Worm (Caenorhabditis elegans) whole organism, late embryonic: ENCODE results near the gene M04B2.7.
A peak's percentile ranks its signal among the peaks of the same experiment; 100 is the strongest.

Experiments used
- C08G9.2 ChIP-seq: sonication (generic microtip); optimal IDR thresholded peaks from 2 replicates; lab custom pipeline; 2016; ENCODE audit warnings: mild to moderate bottlenecking, missing genetic modification characterization, moderate library complexity, missing compliant biosample characterization
- C38D4.7 ChIP-seq: fragments of 200-800 bp; sonication (Bioruptor generic); optimal IDR thresholded peaks from 2 replicates; lab custom pipeline; 2018; ENCODE audit warnings: mild to moderate bottlenecking, missing genetic modification characterization, moderate library complexity, missing compliant biosample characterization
- F13H6.1 ChIP-seq: sonication (generic microtip); optimal IDR thresholded peaks from 2 replicates; lab custom pipeline; 2016; ENCODE audit warnings: missing genetic modification characterization, missing compliant biosample characterization
- K02D7.2 ChIP-seq: sonication (generic microtip); optimal IDR thresholded peaks from 2 replicates; lab custom pipeline; 2017; ENCODE audit warnings: mild to moderate bottlenecking, missing genetic modification characterization, missing compliant biosample characterization
- T23F11.4 ChIP-seq: fragments of 200-800 bp; sonication (Bioruptor generic); optimal IDR thresholded peaks from 2 replicates; lab custom pipeline; 2018; ENCODE audit warnings: mild to moderate bottlenecking, missing genetic modification characterization, missing compliant biosample characterization
- ama-1 ChIP-seq: fragments of 150-350 bp; optimal IDR thresholded peaks from 2 replicates; lab custom pipeline; 2014
- ceh-14 ChIP-seq: sonication (generic microtip); optimal IDR thresholded peaks from 2 replicates; lab custom pipeline; 2016; ENCODE audit warnings: missing genotype, missing genetic modification characterization, missing compliant biosample characterization
- ceh-18 ChIP-seq: sonication (generic microtip); optimal IDR thresholded peaks from 2 replicates; lab custom pipeline; 2016; ENCODE audit warnings: missing genetic modification characterization, missing compliant biosample characterization
- ceh-2 ChIP-seq: sonication (generic microtip); optimal IDR thresholded peaks from 2 replicates; lab custom pipeline; 2016; ENCODE audit warnings: missing genotype, missing genetic modification characterization, missing compliant biosample characterization
- ceh-22 ChIP-seq: sonication (generic microtip); optimal IDR thresholded peaks from 2 replicates; lab custom pipeline; 2017; ENCODE audit warnings: missing biosample characterization, missing genetic modification characterization
- ceh-24 ChIP-seq: sonication (generic microtip); optimal IDR thresholded peaks from 2 replicates; lab custom pipeline; 2016; ENCODE audit warnings: mild to moderate bottlenecking, missing genetic modification characterization, missing compliant biosample characterization
- ceh-31 ChIP-seq: sonication (generic microtip); optimal IDR thresholded peaks from 2 replicates; lab custom pipeline; 2016; ENCODE audit warnings: missing genetic modification characterization, missing compliant biosample characterization
- ceh-34 ChIP-seq: sonication (generic microtip); optimal IDR thresholded peaks from 2 replicates; lab custom pipeline; 2016; ENCODE audit warnings: mild to moderate bottlenecking, missing genetic modification characterization, missing compliant biosample characterization
- ceh-48 ChIP-seq: sonication (generic microtip); optimal IDR thresholded peaks from 2 replicates; lab custom pipeline; 2016; ENCODE audit warnings: missing genetic modification characterization, inconsistent platforms, missing compliant biosample characterization
- ceh-6 ChIP-seq: fragments of 200-800 bp; sonication (Bioruptor generic); optimal IDR thresholded peaks from 2 replicates; lab custom pipeline; 2018; ENCODE audit warnings: mild to moderate bottlenecking, missing genetic modification characterization, missing compliant biosample characterization
- ceh-9 ChIP-seq: sonication (generic microtip); optimal IDR thresholded peaks from 2 replicates; lab custom pipeline; 2016; ENCODE audit warnings: mild to moderate bottlenecking, missing genetic modification characterization, inconsistent platforms, missing compliant biosample characterization
- dmd-4 ChIP-seq: sonication (generic microtip); optimal IDR thresholded peaks from 2 replicates; lab custom pipeline; 2016; ENCODE audit warnings: borderline replicate concordance, missing genetic modification characterization, missing compliant biosample characterization
- dve-1 ChIP-seq: sonication (generic microtip); optimal IDR thresholded peaks from 2 replicates; lab custom pipeline; 2017; ENCODE audit warnings: antibody characterized with exemption, mild to moderate bottlenecking, missing genetic modification characterization, missing compliant biosample characterization
- elt-2 ChIP-seq: sonication (generic microtip); optimal IDR thresholded peaks from 2 replicates; lab custom pipeline; 2016; ENCODE audit warnings: missing genetic modification reagents, missing genetic modification characterization, missing compliant biosample characterization
- elt-4 ChIP-seq: sonication (generic microtip); optimal IDR thresholded peaks from 2 replicates; lab custom pipeline; 2016; ENCODE audit warnings: missing genetic modification characterization, missing compliant biosample characterization
- ets-4 ChIP-seq: sonication (generic microtip); optimal IDR thresholded peaks from 2 replicates; lab custom pipeline; 2016; ENCODE audit warnings: missing genetic modification characterization, missing compliant biosample characterization
- fax-1 ChIP-seq: sonication (generic microtip); optimal IDR thresholded peaks from 2 replicates; lab custom pipeline; 2016; ENCODE audit warnings: missing genotype, missing genetic modification characterization, missing compliant biosample characterization
- gmeb-2 ChIP-seq: sonication (generic microtip); optimal IDR thresholded peaks from 2 replicates; lab custom pipeline; 2016; ENCODE audit warnings: missing genetic modification characterization, inconsistent platforms, missing compliant biosample characterization
- hlh-13 ChIP-seq: fragments of 200-800 bp; sonication (Bioruptor generic); optimal IDR thresholded peaks from 2 replicates; lab custom pipeline; 2018; ENCODE audit warnings: mild to moderate bottlenecking, missing genetic modification characterization, missing compliant biosample characterization
- hlh-15 ChIP-seq: sonication (generic microtip); optimal IDR thresholded peaks from 2 replicates; lab custom pipeline; 2016; ENCODE audit warnings: missing genetic modification characterization, missing compliant biosample characterization
- hlh-6 ChIP-seq: sonication (generic microtip); optimal IDR thresholded peaks from 2 replicates; lab custom pipeline; 2016; ENCODE audit warnings: missing genotype, missing genetic modification characterization, missing compliant biosample characterization
- hlh-8 ChIP-seq: sonication (generic microtip); optimal IDR thresholded peaks from 2 replicates; lab custom pipeline; 2016; ENCODE audit warnings: missing genotype, missing genetic modification characterization, missing compliant biosample characterization
- lim-6 ChIP-seq: sonication (generic microtip); optimal IDR thresholded peaks from 2 replicates; lab custom pipeline; 2016; ENCODE audit warnings: missing genetic modification characterization, missing compliant biosample characterization
- lin-11 ChIP-seq: fragments of 200-800 bp; sonication (Bioruptor generic); optimal IDR thresholded peaks from 2 replicates; lab custom pipeline; 2018; ENCODE audit warnings: mild to moderate bottlenecking, missing genetic modification characterization, missing compliant biosample characterization
- mec-3 ChIP-seq: sonication (generic microtip); optimal IDR thresholded peaks from 2 replicates; lab custom pipeline; 2016; ENCODE audit warnings: borderline replicate concordance, missing genetic modification characterization, missing compliant biosample characterization
- nfya-1 ChIP-seq: sonication (generic microtip); optimal IDR thresholded peaks from 2 replicates; lab custom pipeline; 2017; ENCODE audit warnings: missing genetic modification characterization, mild to moderate bottlenecking, missing compliant biosample characterization, antibody characterized with exemption, moderate library complexity
- npax-4 ChIP-seq: sonication (generic microtip); optimal IDR thresholded peaks from 2 replicates; lab custom pipeline; 2016; ENCODE audit warnings: missing genetic modification characterization, missing compliant biosample characterization
- pha-4 ChIP-seq: fragments of 150-350 bp; optimal IDR thresholded peaks from 2 replicates; lab custom pipeline; 2018; ENCODE audit warnings: missing biosample characterization, missing genetic modification reagents, missing genetic modification characterization
- pros-1 ChIP-seq: fragments of 150-350 bp; optimal IDR thresholded peaks from 2 replicates; lab custom pipeline; 2014; ENCODE audit warnings: missing biosample characterization, missing genetic modification reagents, missing genetic modification characterization
- ref-2 ChIP-seq: sonication (generic microtip); optimal IDR thresholded peaks from 2 replicates; lab custom pipeline; 2016; ENCODE audit warnings: missing genetic modification characterization, missing compliant biosample characterization
- rnt-1 ChIP-seq: sonication (generic microtip); optimal IDR thresholded peaks from 2 replicates; lab custom pipeline; 2016; ENCODE audit warnings: missing genetic modification characterization, missing compliant biosample characterization
- sdc-2 ChIP-seq: sonication (generic microtip); optimal IDR thresholded peaks from 2 replicates; lab custom pipeline; 2016; ENCODE audit warnings: missing genotype, missing genetic modification characterization, missing compliant biosample characterization
- syd-9 ChIP-seq: sonication (generic microtip); optimal IDR thresholded peaks from 2 replicates; lab custom pipeline; 2016; ENCODE audit warnings: mild to moderate bottlenecking, missing genetic modification characterization, moderate library complexity, missing compliant biosample characterization
- tbx-2 ChIP-seq: sonication (generic microtip); optimal IDR thresholded peaks from 2 replicates; lab custom pipeline; 2016; ENCODE audit warnings: missing genetic modification characterization, missing compliant biosample characterization
- unc-42 ChIP-seq: sonication (generic microtip); optimal IDR thresholded peaks from 2 replicates; lab custom pipeline; 2016; ENCODE audit warnings: missing genotype, missing genetic modification characterization, missing compliant biosample characterization
- unc-55 ChIP-seq: sonication (generic microtip); optimal IDR thresholded peaks from 2 replicates; lab custom pipeline; 2017; ENCODE audit warnings: missing biosample characterization, missing genetic modification reagents, missing genetic modification characterization
- ztf-16 ChIP-seq: sonication (generic microtip); optimal IDR thresholded peaks from 2 replicates; lab custom pipeline; 2017; ENCODE audit warnings: missing genetic modification characterization, missing compliant biosample characterization

M04B2.7 gene

ce11 chrIV:11548671-11549070 is at the start of gene M04B2.7:
Gene M04B2.7, minus strand, starts transcription at chrIV:11548771.
- TF ChIP-seq lin-11 (tag; lab: Kevin White, UChicago) (no peak), npax-4 (no peak), K02D7.2 (tag; lab: Kevin White, UChicago) (no peak), hlh-8 (tag; lab: Kevin White, UChicago) (no peak)

ce11 chrIV:11597079-11597478 is 48.5 kb upstream of the M04B2.7 start:
- no peak for TF ChIP-seq ceh-2 (tag; lab: Kevin White, UChicago)
- no peak for TF ChIP-seq elt-2 (tag; lab: Kevin White, UChicago)
- TF ChIP-seq hlh-13 (GFP tag; lab: Kevin White, UChicago): no peak
- no peak for TF ChIP-seq K02D7.2 (tag; lab: Kevin White, UChicago)
- TF ChIP-seq lim-6 (tag; lab: Kevin White, UChicago): no peak
- no peak for TF ChIP-seq ceh-22

ce11 chrIV:11594191-11594673 is 45.7 kb upstream of the M04B2.7 start, which contains the start of gene mig-38:
Gene mig-38, plus strand, starts transcription at chrIV:11594244.
- TF ChIP-seq ceh-18 (tag; lab: Kevin White, UChicago): peak; percentile 57
- TF ChIP-seq rnt-1 (tag; lab: Kevin White, UChicago): peak; percentile 43
- peak; percentile 17 for TF ChIP-seq C08G9.2 (tag; lab: Kevin White, UChicago)
- peak; percentile 25 for TF ChIP-seq ceh-31 (tag; lab: Kevin White, UChicago)
- peak; percentile 70 for TF ChIP-seq ceh-14
- TF ChIP-seq T23F11.4 (GFP tag; lab: Kevin White, UChicago): no peak
- peak; percentile 31 for TF ChIP-seq mec-3 (tag; lab: Kevin White, UChicago)
- no peak for TF ChIP-seq pha-4
- no peak for TF ChIP-seq C38D4.7 (GFP tag; lab: Kevin White, UChicago)
- TF ChIP-seq dmd-4 (tag; lab: Kevin White, UChicago): peak; percentile 61
- TF ChIP-seq hlh-6: no peak
- peak; percentile 24 for TF ChIP-seq fax-1 (tag; lab: Kevin White, UChicago)
- no peak for TF ChIP-seq lim-6 (tag; lab: Kevin White, UChicago)
- TF ChIP-seq ref-2 (tag; lab: Kevin White, UChicago): peak; percentile 54
- TF ChIP-seq syd-9: peak; percentile 44
- TF ChIP-seq F13H6.1 (tag; lab: Kevin White, UChicago): peak; percentile 4
- no peak for TF ChIP-seq ceh-9
- no peak for TF ChIP-seq hlh-15 (tag; lab: Kevin White, UChicago)
- TF ChIP-seq elt-2 (tag; lab: Kevin White, UChicago): no peak
- no peak for TF ChIP-seq ceh-48 (tag; lab: Kevin White, UChicago)
- TF ChIP-seq ceh-6 (GFP tag; lab: Kevin White, UChicago): peak; percentile 29
- peak; percentile 58 for TF ChIP-seq nfya-1 (tag; lab: Kevin White, UChicago)
- TF ChIP-seq dve-1: no peak
- peak; percentile 84 for TF ChIP-seq ama-1 (lab: Kevin White, UChicago)
- no peak for TF ChIP-seq unc-55 (GFP tag; lab: Kevin White, UChicago)
- no peak for TF ChIP-seq ztf-16 (tag; lab: Kevin White, UChicago)
- TF ChIP-seq gmeb-2 (tag; lab: Kevin White, UChicago): no peak
- TF ChIP-seq sdc-2 (tag; lab: Kevin White, UChicago): peak; percentile 48
- TF ChIP-seq ceh-34 (tag; lab: Kevin White, UChicago): peak; percentile 20
- TF ChIP-seq ets-4 (tag; lab: Kevin White, UChicago): no peak
- TF ChIP-seq unc-42 (tag; lab: Kevin White, UChicago): peak; percentile 32
- TF ChIP-seq elt-4 (tag; lab: Kevin White, UChicago): peak; percentile 26
- TF ChIP-seq ceh-2 (tag; lab: Kevin White, UChicago): peak; percentile 21
- no peak for TF ChIP-seq pros-1 (tag; lab: Kevin White, UChicago)
- TF ChIP-seq tbx-2 (tag; lab: Kevin White, UChicago): peak; percentile 26
- no peak for TF ChIP-seq ceh-24 (tag; lab: Kevin White, UChicago)
